Fruit fly (Drosophila melanogaster): Measurements from ENCODE around the gene Srg3.

- TF ChIP-seq Myc (optimal IDR thresholded peaks at IDR 0.05) (no peak), psq (optimal IDR thresholded peaks at IDR 0.05) (no peak), h (optimal IDR thresholded peaks at IDR 0.05) (no peak), insv (optimal IDR thresholded peaks at IDR 0.05) (no peak), ttk (optimal IDR thresholded peaks at IDR 0.05) (no peak), Sin3A (optimal IDR thresholded peaks at IDR 0.05) (no peak)
Measured at dm6 chr3L:9462794-9463193, 19.8 kb downstream of the Srg3 start.

Measured in Kc167 (cell line).